Fruit fly (Drosophila melanogaster) whole organism, embryonic: Measurements from ENCODE around the gene CG42393.
A peak's percentile ranks its signal among the peaks of the same experiment; 100 is the strongest.

Experiments used
- Adf1 ChIP-seq: fragments of 200-800 bp; sonication (Bioruptor generic); IDR thresholded peaks from 2 replicates; pipeline ENCODE4 v1.3.6; 2022; ENCODE audit warnings: missing biosample characterization, missing genetic modification characterization
- Blimp-1 ChIP-seq: fragments of 200-800 bp; sonication (Bioruptor generic); optimal IDR thresholded peaks from 3 replicates; lab custom pipeline; 2018; ENCODE audit warnings: missing biosample characterization, missing genetic modification characterization, mild to moderate bottlenecking, moderate library complexity, missing genetic modification reagents
- CG13775 ChIP-seq: fragments of 200-800 bp; sonication (Bioruptor generic); optimal IDR thresholded peaks from 3 replicates; lab custom pipeline; 2017; ENCODE audit warnings: missing biosample characterization, mild to moderate bottlenecking, missing genetic modification characterization
- CG14014 ChIP-seq: fragments of 200-800 bp; sonication (Bioruptor generic); IDR thresholded peaks from 2 replicates; pipeline ENCODE4 v1.3.6; 2022; ENCODE audit warnings: missing biosample characterization, missing genetic modification characterization
- CG14667 ChIP-seq: fragments of 200-800 bp; sonication (Bioruptor generic); IDR thresholded peaks from 2 replicates; pipeline ENCODE4 v1.3.6; 2022; ENCODE audit warnings: missing biosample characterization, missing genetic modification characterization
- CG14710 ChIP-seq: fragments of 200-800 bp; sonication (Bioruptor generic); optimal IDR thresholded peaks from 3 replicates; lab custom pipeline; 2019; ENCODE audit warnings: missing biosample characterization, mild to moderate bottlenecking, missing genetic modification characterization, moderate library complexity
- CG14965 ChIP-seq: fragments of 200-800 bp; sonication (Bioruptor generic); optimal IDR thresholded peaks from 2 replicates; lab custom pipeline; 2016; ENCODE audit warnings: missing biosample characterization, missing genetic modification characterization, borderline replicate concordance
- CG1647 ChIP-seq: fragments of 200-800 bp; sonication (Bioruptor generic); optimal IDR thresholded peaks from 3 replicates; lab custom pipeline; 2016; ENCODE audit warnings: missing biosample characterization, missing genetic modification characterization
- CG16815 ChIP-seq: fragments of 200-800 bp; sonication (Bioruptor generic); optimal IDR thresholded peaks from 3 replicates; lab custom pipeline; 2017; ENCODE audit warnings: missing biosample characterization, mild to moderate bottlenecking, missing genetic modification characterization
- CG17361 ChIP-seq: fragments of 200-800 bp; sonication (Bioruptor generic); IDR thresholded peaks from 3 replicates; pipeline ENCODE4 v1.3.6; 2022; ENCODE audit warnings: missing biosample characterization, missing genetic modification characterization
- CG2712 ChIP-seq: fragments of 200-800 bp; optimal IDR thresholded peaks from 3 replicates; lab custom pipeline; 2019; ENCODE audit warnings: missing biosample characterization, mild to moderate bottlenecking, missing genetic modification characterization, moderate library complexity
- CG30431 ChIP-seq: fragments of 200-800 bp; sonication (Bioruptor generic); optimal IDR thresholded peaks from 2 replicates; lab custom pipeline; 2017; ENCODE audit warnings: missing biosample characterization, missing genetic modification characterization
- CG33557 ChIP-seq: fragments of 200-800 bp; sonication (Bioruptor generic); optimal IDR thresholded peaks from 2 replicates; lab custom pipeline; 2019; ENCODE audit warnings: missing biosample characterization, mild to moderate bottlenecking, missing genetic modification characterization, moderate library complexity
- CG4424 ChIP-seq: fragments of 200-800 bp; sonication (Bioruptor generic); optimal IDR thresholded peaks from 3 replicates; lab custom pipeline; 2016; ENCODE audit warnings: missing biosample characterization, missing genetic modification characterization
- CG4730 ChIP-seq: fragments of 200-800 bp; sonication (Bioruptor generic); IDR thresholded peaks from 2 replicates; pipeline ENCODE4 v1.3.6; 2022; ENCODE audit warnings: missing biosample characterization, missing genetic modification characterization
- CG7271 ChIP-seq: fragments of 200-800 bp; sonication (Bioruptor generic); optimal IDR thresholded peaks from 2 replicates; lab custom pipeline; 2018; ENCODE audit warnings: missing biosample characterization, mild to moderate bottlenecking, missing genetic modification characterization, moderate library complexity
- CG7839 ChIP-seq: fragments of 200-800 bp; sonication (Bioruptor generic); optimal IDR thresholded peaks from 3 replicates; lab custom pipeline; 2018; ENCODE audit warnings: missing biosample characterization, mild to moderate bottlenecking, missing genetic modification characterization, moderate library complexity
- CG9727 ChIP-seq: fragments of 200-800 bp; sonication (Bioruptor generic); optimal IDR thresholded peaks from 3 replicates; lab custom pipeline; 2017; ENCODE audit warnings: missing biosample characterization, mild to moderate bottlenecking, missing genetic modification characterization
- CG9797 ChIP-seq: fragments of 200-800 bp; sonication (Bioruptor generic); optimal IDR thresholded peaks from 3 replicates; lab custom pipeline; 2018; ENCODE audit warnings: missing biosample characterization, mild to moderate bottlenecking, missing genetic modification characterization
- CG9876 ChIP-seq: fragments of 200-800 bp; sonication (Bioruptor generic); optimal IDR thresholded peaks from 2 replicates; lab custom pipeline; 2016; ENCODE audit warnings: missing biosample characterization, missing genetic modification characterization
- Drgx ChIP-seq: fragments of 200-800 bp; sonication (Bioruptor generic); IDR thresholded peaks from 2 replicates; pipeline ENCODE4 v1.3.6; 2022; ENCODE audit warnings: missing biosample characterization, missing genetic modification characterization
- Hr51 ChIP-seq, 2 experiments: fragments of 200-800 bp; sonication (Bioruptor generic); optimal IDR thresholded peaks; 2 replicates in 1 of 2; 3 replicates in 1 of 2; lab custom pipeline; 2016 to 2018; ENCODE audit warnings: missing biosample characterization in 2 of 2, missing genetic modification characterization in 2 of 2, mild to moderate bottlenecking in 1 of 2, moderate library complexity in 1 of 2
- Hr78 ChIP-seq, 2 experiments: fragments of 200-800 bp in 1 of 2; fragments of >200 bp in 1 of 2; sonication (Bioruptor generic) in 1 of 2; optimal IDR thresholded peaks; 2 replicates each; lab custom pipeline; 2017 to 2019; ENCODE audit warnings: missing biosample characterization in 2 of 2, missing genetic modification characterization in 2 of 2, mild to moderate bottlenecking in 1 of 2, moderate library complexity in 1 of 2
- Meics ChIP-seq: fragments of 200-800 bp; sonication (Bioruptor generic); optimal IDR thresholded peaks from 2 replicates; lab custom pipeline; 2017; ENCODE audit warnings: missing biosample characterization, mild to moderate bottlenecking, missing genetic modification characterization
- Ptx1 ChIP-seq: fragments of 200-800 bp; sonication (Bioruptor generic); IDR thresholded peaks from 2 replicates; pipeline ENCODE4 v1.3.6; 2022; ENCODE audit warnings: missing biosample characterization, missing genetic modification characterization
- Sox102F ChIP-seq: fragments of 200-800 bp; sonication (Bioruptor generic); optimal IDR thresholded peaks from 2 replicates; lab custom pipeline; 2018; ENCODE audit warnings: missing biosample characterization, mild to moderate bottlenecking, missing genetic modification characterization, moderate library complexity
- Ssrp ChIP-seq: fragments of 200-800 bp; sonication (Bioruptor generic); optimal IDR thresholded peaks from 2 replicates; lab custom pipeline; 2018; ENCODE audit warnings: missing biosample characterization, mild to moderate bottlenecking, missing genetic modification characterization, moderate library complexity
- Trl ChIP-seq, 3 experiments: fragments of >200 bp in 2 of 3; fragments of 200-800 bp in 1 of 3; sonication (Bioruptor generic) in 1 of 3; optimal IDR thresholded peaks; 2 replicates in 1 of 3; 3 replicates in 2 of 3; lab custom pipeline; 2016 to 2017; ENCODE audit warnings: missing biosample characterization in 1 of 3, missing genetic modification characterization in 1 of 3
- abd-A ChIP-seq: fragments of 200-800 bp; sonication (Bioruptor generic); optimal IDR thresholded peaks from 3 replicates; lab custom pipeline; 2019; ENCODE audit warnings: missing biosample characterization, mild to moderate bottlenecking, missing genetic modification characterization, moderate library complexity
- az2 ChIP-seq: fragments of 200-800 bp; sonication (Bioruptor generic); optimal IDR thresholded peaks from 3 replicates; lab custom pipeline; 2016; ENCODE audit warnings: missing biosample characterization, missing genetic modification characterization
- cg ChIP-seq: fragments of 200-800 bp; sonication (Bioruptor generic); optimal IDR thresholded peaks from 3 replicates; lab custom pipeline; 2019; ENCODE audit warnings: missing biosample characterization, mild to moderate bottlenecking, missing genetic modification characterization, moderate library complexity
- da ChIP-seq: fragments of 200-800 bp; sonication (Bioruptor generic); optimal IDR thresholded peaks from 2 replicates; lab custom pipeline; 2016; ENCODE audit warnings: missing biosample characterization, missing genetic modification characterization
- dmrt99B ChIP-seq: fragments of 200-800 bp; sonication (Bioruptor generic); optimal IDR thresholded peaks from 2 replicates; lab custom pipeline; 2018; ENCODE audit warnings: missing biosample characterization, mild to moderate bottlenecking, missing genetic modification characterization, moderate library complexity
- dpn ChIP-seq, 2 experiments: fragments of 200-800 bp; sonication (Bioruptor generic); optimal IDR thresholded peaks; 3 replicates each; lab custom pipeline; 2016; ENCODE audit warnings: missing biosample characterization in 2 of 2, missing genetic modification characterization in 2 of 2
- dysf ChIP-seq: fragments of 200-800 bp; sonication (Bioruptor generic); IDR thresholded peaks from 3 replicates; pipeline ENCODE4 v1.3.6; 2022; ENCODE audit warnings: missing biosample characterization, missing genetic modification characterization
- eve ChIP-seq, 2 experiments: fragments of >200 bp; optimal IDR thresholded peaks; 2 replicates each; lab custom pipeline; 2017; ENCODE audit warnings: missing biosample characterization in 2 of 2, missing genetic modification characterization in 2 of 2
- fd96Cb ChIP-seq: fragments of 200-800 bp; sonication (Bioruptor generic); optimal IDR thresholded peaks from 2 replicates; lab custom pipeline; 2018; ENCODE audit warnings: missing biosample characterization, mild to moderate bottlenecking, missing genetic modification characterization, moderate library complexity
- grau ChIP-seq: fragments of 200-800 bp; optimal IDR thresholded peaks from 3 replicates; lab custom pipeline; 2019; ENCODE audit warnings: missing biosample characterization, mild to moderate bottlenecking, missing genetic modification characterization, moderate library complexity
- lola ChIP-seq, 3 experiments: fragments of >200 bp in 2 of 3; fragments of 200-800 bp in 1 of 3; sonication (Bioruptor generic) in 1 of 3; optimal IDR thresholded peaks; 2 replicates each; lab custom pipeline; 2017 to 2019; ENCODE audit warnings: missing biosample characterization in 3 of 3, missing genetic modification characterization in 3 of 3, mild to moderate bottlenecking in 1 of 3, moderate library complexity in 1 of 3
- nerfin-1 ChIP-seq: fragments of 200-800 bp; sonication (Bioruptor generic); optimal IDR thresholded peaks from 3 replicates; lab custom pipeline; 2019; ENCODE audit warnings: missing biosample characterization, mild to moderate bottlenecking, missing genetic modification characterization, moderate library complexity
- nom ChIP-seq: fragments of 200-800 bp; sonication (Bioruptor generic); optimal IDR thresholded peaks from 2 replicates; lab custom pipeline; 2017; ENCODE audit warnings: missing biosample characterization, missing genetic modification characterization, mild to moderate bottlenecking, moderate library complexity, missing genetic modification reagents
- odd ChIP-seq: fragments of 200-800 bp; sonication (Bioruptor generic); optimal IDR thresholded peaks from 2 replicates; lab custom pipeline; 2017; ENCODE audit warnings: missing biosample characterization, mild to moderate bottlenecking, missing genetic modification characterization
- row ChIP-seq: fragments of 200-800 bp; sonication (Bioruptor generic); IDR thresholded peaks from 3 replicates; pipeline ENCODE4 v1.3.6; 2022; ENCODE audit warnings: missing biosample characterization, missing genetic modification characterization
- run ChIP-seq: fragments of 200-800 bp; sonication (Bioruptor generic); optimal IDR thresholded peaks from 3 replicates; lab custom pipeline; 2018; ENCODE audit warnings: missing biosample characterization, mild to moderate bottlenecking, missing genetic modification characterization
- sim ChIP-seq: fragments of 200-800 bp; sonication (Bioruptor generic); IDR thresholded peaks from 2 replicates; pipeline ENCODE4 v1.3.6; 2022; ENCODE audit warnings: missing biosample characterization, missing genetic modification characterization
- tup ChIP-seq: fragments of 200-800 bp; sonication (Bioruptor generic); optimal IDR thresholded peaks from 2 replicates; lab custom pipeline; 2016; ENCODE audit warnings: missing biosample characterization, mild to moderate bottlenecking, missing genetic modification characterization, moderate library complexity
- vvl ChIP-seq: fragments of 200-800 bp; sonication (Bioruptor generic); IDR thresholded peaks from 2 replicates; pipeline ENCODE4 v1.3.6; 2022; ENCODE audit warnings: missing biosample characterization, missing genetic modification characterization
- zfh1 ChIP-seq: fragments of 200-800 bp; sonication (Bioruptor generic); IDR thresholded peaks from 3 replicates; pipeline ENCODE4 v1.3.6; 2022; ENCODE audit warnings: missing biosample characterization, missing genetic modification characterization

CG42393 gene

DNA sequence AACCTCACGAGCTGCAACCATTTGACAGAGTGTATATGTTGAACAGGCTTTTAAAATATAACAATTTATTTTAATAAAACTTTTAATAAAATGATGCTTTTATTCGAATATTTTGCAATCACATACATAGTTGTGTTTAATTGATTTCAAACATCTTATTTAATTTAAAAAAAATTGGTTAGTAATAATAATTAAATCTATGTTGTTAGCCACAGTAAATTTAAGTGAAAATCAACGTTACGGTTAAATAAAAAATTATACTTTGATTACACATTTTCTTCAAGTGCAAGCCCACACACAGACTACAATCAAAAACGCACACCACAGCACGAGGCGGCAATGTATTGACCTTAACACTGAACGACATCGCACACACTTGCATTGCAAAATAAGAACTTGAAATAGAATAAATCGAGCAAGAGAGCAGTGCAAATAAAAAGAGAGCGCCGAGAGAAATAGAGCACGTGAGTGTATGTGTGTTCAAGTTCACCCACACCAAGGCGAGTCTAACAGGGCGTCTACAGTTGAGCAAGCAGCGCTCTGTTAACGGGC, 20.5 kb downstream of the CG42393 start:
- peak; percentile 21 for TF ChIP-seq fd96Cb
- no peak for TF ChIP-seq run (tag; lab: Kevin White, UChicago)
- no peak for TF ChIP-seq CG4730 (GFP tag; lab: Robert Waterston, UW)
- peak; percentile 17 for TF ChIP-seq odd (GFP tag; lab: Kevin White, UChicago)
- TF ChIP-seq cg (GFP tag; lab: Kevin White, UChicago), result peak; percentile 89
- no peak for TF ChIP-seq CG14965 (GFP tag; lab: Kevin White, UChicago)
- peak in 1 of 2 experiments; percentile 20 for TF ChIP-seq eve (GFP tag; optimal IDR thresholded peaks at IDR 0.05; lab: Kevin White, UChicago)
- peak; percentile 40 for TF ChIP-seq Meics
- peak; percentile 1 for TF ChIP-seq CG4424 (GFP tag; lab: Kevin White, UChicago)
- TF ChIP-seq CG14014 (GFP tag; lab: Robert Waterston, UW), result peak; percentile 23; the same call in 1 of the 2 replicates
- TF ChIP-seq da (GFP tag; lab: Kevin White, UChicago), result no peak
- TF ChIP-seq Hr78 (GFP tag; optimal IDR thresholded peaks at IDR 0.05; lab: Kevin White, UChicago), result peak in 1 of 2 experiments; percentile 4
- no peak; the same call in 1 of the 2 replicates for TF ChIP-seq vvl
- TF ChIP-seq CG13775, result peak; percentile 21
- peak; percentile 79 for TF ChIP-seq Drgx (GFP tag; lab: Robert Waterston, UW)
- TF ChIP-seq tup (GFP tag; lab: Kevin White, UChicago), result no peak
- TF ChIP-seq az2 (GFP tag; lab: Kevin White, UChicago), result peak; percentile 28
- peak in 1 of 2 experiments; percentile 32 for TF ChIP-seq Hr51 (GFP tag; optimal IDR thresholded peaks at IDR 0.05; lab: Kevin White, UChicago)
- TF ChIP-seq Adf1 (GFP tag; lab: Robert Waterston, UW), result peak; percentile 39; the same call in 1 of the 2 replicates
- no peak for TF ChIP-seq CG9876 (GFP tag; lab: Kevin White, UChicago)
- TF ChIP-seq CG17361 (GFP tag; lab: Robert Waterston, UW), result peak; percentile 62; the same call in 2 of the 3 replicates
- peak; percentile 58 for TF ChIP-seq row (GFP tag; lab: Robert Waterston, UW)
- no peak for TF ChIP-seq CG7271 (tag; lab: Kevin White, UChicago)
- TF ChIP-seq CG9797, result no peak
- TF ChIP-seq Blimp-1 (GFP tag; lab: Kevin White, UChicago), result peak; percentile 35
- TF ChIP-seq nerfin-1 (tag; lab: Kevin White, UChicago), result no peak
- no peak for TF ChIP-seq sim (GFP tag; lab: Robert Waterston, UW)
- TF ChIP-seq CG14710 (tag; lab: Kevin White, UChicago), result peak; percentile 41
- peak; percentile 55 for TF ChIP-seq grau (tag; lab: Kevin White, UChicago)
- peak; percentile 21 for TF ChIP-seq Sox102F (GFP tag; lab: Kevin White, UChicago)
- TF ChIP-seq dpn (GFP tag; optimal IDR thresholded peaks at IDR 0.05; lab: Kevin White, UChicago), result peak in 1 of 2 experiments; percentile 17
- peak in 1 of 3 experiments; percentile 46 for TF ChIP-seq lola (GFP tag; optimal IDR thresholded peaks at IDR 0.05; lab: Kevin White, UChicago)
- no peak for TF ChIP-seq CG1647
- TF ChIP-seq abd-A (tag; lab: Kevin White, UChicago), result no peak
- TF ChIP-seq CG33557 (GFP tag; lab: Kevin White, UChicago), result peak; percentile 28
- 0 out of 2 replicates have a peak, but pooled peaks have one; percentile 24 for TF ChIP-seq Ptx1 (GFP tag; lab: Robert Waterston, UW)
- TF ChIP-seq CG9727 (GFP tag; lab: Kevin White, UChicago), result peak; percentile 40
- peak; percentile 50 for TF ChIP-seq CG7839 (tag; lab: Kevin White, UChicago)
- peak; percentile 60 for TF ChIP-seq CG2712 (tag; lab: Kevin White, UChicago)
- TF ChIP-seq dmrt99B, result peak; percentile 31
- TF ChIP-seq CG16815, result no peak
- no peak for TF ChIP-seq Ssrp
- TF ChIP-seq CG30431 (GFP tag; lab: Kevin White, UChicago), result no peak
- no peak for TF ChIP-seq CG14667 (GFP tag; lab: Robert Waterston, UW)
- TF ChIP-seq zfh1 (GFP tag; lab: Robert Waterston, UW), result no peak
- peak; percentile 75 for TF ChIP-seq nom
- TF ChIP-seq Trl (optimal IDR thresholded peaks at IDR 0.05; lab: Kevin White, UChicago), result peak; percentile 78 to 84
- no peak for TF ChIP-seq Trl (GFP tag; optimal IDR thresholded peaks at IDR 0.05; lab: Kevin White, UChicago)
- TF ChIP-seq dysf (GFP tag; lab: Robert Waterston, UW), result no peak; the same call in 2 of the 3 replicates
